Worm (Caenorhabditis elegans): ENCODE measurements around the gene F36D3.8.

The F36D3.8 gene

DNA sequence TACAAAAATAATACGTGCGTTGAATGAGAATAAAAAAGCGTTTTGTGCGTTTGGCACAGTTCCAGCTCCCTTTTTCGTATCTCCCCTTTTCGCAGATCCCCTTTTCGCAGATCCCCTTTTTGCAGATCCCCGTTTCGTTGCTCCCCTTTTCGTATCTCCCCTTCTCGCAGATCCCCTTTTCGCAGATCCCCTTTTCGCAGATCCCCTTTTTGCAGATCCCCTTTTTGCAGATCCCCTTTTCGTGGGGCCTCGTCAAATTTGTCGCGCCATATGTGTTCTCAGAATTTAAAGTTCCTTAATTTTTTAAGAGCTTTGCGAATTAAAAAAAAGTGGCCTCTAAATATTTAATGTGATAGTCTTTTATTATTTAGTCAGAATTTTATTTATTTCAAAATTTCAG lies 26.0 kb downstream of the F36D3.8 start, which contains the start of gene Y32B12B.4:
Gene Y32B12B.4 (plus strand): TSS at position 399 of the 400 bp plus-strand sequence.
- TF ChIP-seq mes-4 (tag; optimal IDR thresholded peaks at IDR 0.05), result no peak
- TF ChIP-seq ztf-25 (GFP tag; IDR thresholded peaks at IDR 0.05), result no peak
- no peak for TF ChIP-seq F10E7.11 (tag; optimal IDR thresholded peaks at IDR 0.05)
- no peak for TF ChIP-seq madf-10 (tag; optimal IDR thresholded peaks at IDR 0.05)
- no peak for TF ChIP-seq nhr-27 (tag; optimal IDR thresholded peaks at IDR 0.05)
- no peak for TF ChIP-seq sea-2 (GFP tag; IDR thresholded peaks at IDR 0.05)
- 0 out of 2 replicates have a peak, but pooled peaks have one; percentile 9 for TF ChIP-seq aptf-2 (GFP tag; conservative IDR thresholded peaks at IDR 0.05)
- 0 out of 2 replicates have a peak, but pooled peaks have one; percentile 5 for TF ChIP-seq egrh-3 (GFP tag; IDR thresholded peaks at IDR 0.05)
- TF ChIP-seq snpc-1.1 (tag; optimal IDR thresholded peaks at IDR 0.05; ENCODE audit: insufficient read depth), result no peak
- peak; percentile 34 for TF ChIP-seq unc-130 (GFP tag; optimal IDR thresholded peaks at IDR 0.05)
- TF ChIP-seq ZK185.1 (tag; optimal IDR thresholded peaks at IDR 0.05; ENCODE audit: poor library complexity, severe bottlenecking), result no peak
- no peak for TF ChIP-seq rcor-1 (GFP tag; IDR thresholded peaks at IDR 0.05)
- TF ChIP-seq F55B11.4 (tag; optimal IDR thresholded peaks at IDR 0.05; ENCODE audit: borderline replicate concordance, insufficient read depth), result no peak
- TF ChIP-seq nhr-179 (tag; optimal IDR thresholded peaks at IDR 0.05), result no peak
- no peak for TF ChIP-seq pbrm-1 (GFP tag; IDR thresholded peaks at IDR 0.05)
- 0 out of 2 replicates have a peak, but pooled peaks have one; percentile 13 for TF ChIP-seq D2030.7 (GFP tag; IDR thresholded peaks at IDR 0.05)
- peak; percentile 90 for TF ChIP-seq ceh-100 (GFP tag; IDR thresholded peaks at IDR 0.05)
- TF ChIP-seq mel-28 (tag; optimal IDR thresholded peaks at IDR 0.05; ENCODE audit: borderline replicate concordance), result no peak
- no peak for TF ChIP-seq snpc-3.4 (tag; optimal IDR thresholded peaks at IDR 0.05)

DNA sequence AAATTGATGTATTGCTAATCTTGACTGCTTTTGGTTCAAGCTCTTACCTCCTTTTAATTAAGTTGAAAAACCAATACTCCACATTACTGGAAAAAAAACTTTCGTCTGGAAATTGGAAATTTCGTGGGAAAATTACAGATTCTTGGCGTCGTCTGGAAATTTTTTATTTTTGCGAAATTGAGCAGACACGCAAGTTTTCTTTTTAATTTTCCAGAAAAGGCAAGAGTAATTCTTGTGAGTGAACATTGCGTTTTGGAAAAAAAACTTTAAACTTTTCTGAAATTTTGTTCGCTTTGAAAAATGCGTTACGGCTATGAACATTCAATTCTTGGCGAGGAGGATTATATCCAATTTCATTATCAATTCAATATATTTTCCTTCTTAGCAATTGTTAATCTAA lies 38.7 kb downstream of the F36D3.8 start, which contains the start of gene sru-45:
Gene sru-45 (plus strand): TSS at position 301 of the 400 bp plus-strand sequence.
- no peak for TF ChIP-seq F39B2.1 (GFP tag; IDR thresholded peaks at IDR 0.05)
- TF ChIP-seq tlf-1 (GFP tag; optimal IDR thresholded peaks at IDR 0.05), result no peak
- TF ChIP-seq ztf-6 (GFP tag; IDR thresholded peaks at IDR 0.05), result no peak
- no peak for TF ChIP-seq repo-1 (tag; optimal IDR thresholded peaks at IDR 0.05)
- no peak for TF ChIP-seq F33H1.4 (GFP tag; IDR thresholded peaks at IDR 0.05)
- no peak for TF ChIP-seq dox-1 (GFP tag; IDR thresholded peaks at IDR 0.05)
- TF ChIP-seq hmg-20 (GFP tag; IDR thresholded peaks at IDR 0.05), result no peak
- no peak for TF ChIP-seq hsf-1 (GFP tag; IDR thresholded peaks at IDR 0.05)
- TF ChIP-seq hrde-1 (tag; optimal IDR thresholded peaks at IDR 0.05; ENCODE audit: borderline replicate concordance), result no peak
- TF ChIP-seq ets-4 (GFP tag; optimal IDR thresholded peaks at IDR 0.05), result no peak
- no peak for TF ChIP-seq unc-62 (GFP tag; optimal IDR thresholded peaks at IDR 0.05)
- TF ChIP-seq ama-1 (optimal IDR thresholded peaks at IDR 0.05), result no peak
- TF ChIP-seq ama-1 (GFP tag; optimal IDR thresholded peaks at IDR 0.05), result no peak
- TF ChIP-seq lin-35 (GFP tag; optimal IDR thresholded peaks at IDR 0.05), result no peak
- TF ChIP-seq madf-10 (tag; optimal IDR thresholded peaks at IDR 0.05), result no peak
- no peak for TF ChIP-seq bed-1 (GFP tag; IDR thresholded peaks at IDR 0.05)
- no peak for TF ChIP-seq Y53G8AR.9 (GFP tag; conservative IDR thresholded peaks at IDR 0.05)
- no peak for TF ChIP-seq T26A5.8 (tag; optimal IDR thresholded peaks at IDR 0.05)

DNA sequence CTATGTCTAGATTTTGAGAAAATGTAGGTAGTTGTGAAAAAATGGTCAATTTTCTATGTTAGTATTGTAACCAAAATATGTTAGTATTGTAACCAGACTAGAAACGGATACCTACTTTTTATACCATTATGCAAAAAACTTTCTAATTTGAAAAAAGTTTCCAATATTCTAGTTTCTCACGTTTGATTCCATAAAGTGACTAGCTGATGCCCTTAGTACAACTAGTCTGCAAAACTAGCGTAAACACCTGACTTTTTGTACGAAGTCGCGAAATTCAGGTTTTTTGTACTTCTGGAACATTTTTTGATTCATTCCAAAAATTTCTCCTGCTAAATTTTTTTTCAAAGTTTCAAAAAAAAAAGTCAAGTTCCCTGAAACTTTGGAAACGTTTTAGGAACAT lies 41.1 kb downstream of the F36D3.8 start:
- TF ChIP-seq madf-6 (GFP tag; IDR thresholded peaks at IDR 0.05) (no peak), pbrm-1 (GFP tag; IDR thresholded peaks at IDR 0.05) (no peak), ets-4 (GFP tag; optimal IDR thresholded peaks at IDR 0.05) (no peak), lsl-1 (GFP tag; optimal IDR thresholded peaks at IDR 0.05) (no peak), lag-1 (GFP tag; IDR thresholded peaks at IDR 0.05) (no peak), akir-1 (GFP tag; optimal IDR thresholded peaks at IDR 0.05) (no peak), ztf-18 (tag; optimal IDR thresholded peaks at IDR 0.05) (no peak), rec-8 (tag; optimal IDR thresholded peaks at IDR 0.05) (no peak)

Data from whole organism, young adult.